Worm (Caenorhabditis elegans): ENCODE results near the gene egg-3.

Gene egg-3

ce11 chrII:10887097-10887496 lies 2.9 kb upstream of the egg-3 start:
- TF ChIP-seq fax-1 (tag; optimal IDR thresholded peaks at IDR 0.05): no peak
- TF ChIP-seq fkh-6 (tag; optimal IDR thresholded peaks at IDR 0.05): no peak
- TF ChIP-seq npax-4 (tag; optimal IDR thresholded peaks at IDR 0.05): no peak
- no peak for TF ChIP-seq tbx-7 (tag; optimal IDR thresholded peaks at IDR 0.05)
- no peak for TF ChIP-seq sox-4 (tag; optimal IDR thresholded peaks at IDR 0.05)
- no peak for TF ChIP-seq ztf-16 (tag; optimal IDR thresholded peaks at IDR 0.05)
- no peak for TF ChIP-seq ceh-31 (tag; optimal IDR thresholded peaks at IDR 0.05)
- no peak for TF ChIP-seq ceh-19 (GFP tag; optimal IDR thresholded peaks at IDR 0.05)
- TF ChIP-seq unc-55 (GFP tag; optimal IDR thresholded peaks at IDR 0.05): no peak
- TF ChIP-seq F13H6.1 (tag; optimal IDR thresholded peaks at IDR 0.05): no peak
- no peak for TF ChIP-seq ets-4 (tag; optimal IDR thresholded peaks at IDR 0.05)

DNA sequence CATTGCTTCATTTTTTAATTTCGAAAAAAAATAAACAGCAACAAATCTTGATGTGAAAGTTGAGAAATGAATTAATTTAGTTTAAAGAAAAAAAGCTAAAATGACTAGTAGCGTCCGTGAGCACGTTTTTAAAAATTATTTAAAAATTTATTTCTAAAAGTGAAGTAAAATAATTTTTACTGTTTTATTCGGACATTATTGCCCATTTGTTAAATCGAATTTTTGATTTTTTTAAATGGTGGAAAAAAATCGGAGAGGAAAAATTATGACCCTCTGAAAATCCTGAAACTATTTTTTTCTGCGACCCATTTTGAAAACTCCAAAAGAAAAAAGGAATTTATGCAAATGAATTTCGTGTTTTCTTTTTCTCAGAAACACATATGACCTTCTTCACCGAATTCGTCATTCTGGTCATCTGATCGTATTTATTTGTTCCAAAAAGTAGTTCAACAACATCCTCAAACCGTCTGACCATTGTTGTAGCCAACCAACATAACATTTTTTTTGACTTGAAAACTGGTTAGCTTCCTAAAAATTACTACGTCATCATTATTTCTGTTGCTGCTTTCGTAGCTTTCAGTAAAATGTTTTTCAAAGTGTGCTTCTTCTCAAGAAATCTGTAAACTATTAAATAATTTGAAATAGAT lies 1.8 kb upstream of the egg-3 start, which contains the start of gene F44F4.3:
F44F4.3 (minus strand) TSS at position 51 of the 647 bp plus-strand sequence.
- TF ChIP-seq pros-1 (tag; optimal IDR thresholded peaks at IDR 0.05) (no peak), sdc-2 (tag; optimal IDR thresholded peaks at IDR 0.05) (no peak), madf-2 (tag; optimal IDR thresholded peaks at IDR 0.05) (no peak), pat-9 (tag; optimal IDR thresholded peaks at IDR 0.05) (no peak)

ce11 chrII:10885250-10885649 lies 1.0 kb upstream of the egg-3 start:
- TF ChIP-seq gmeb-2 (tag; optimal IDR thresholded peaks at IDR 0.05) (no peak), nfya-1 (tag; optimal IDR thresholded peaks at IDR 0.05) (no peak), ref-2 (tag; optimal IDR thresholded peaks at IDR 0.05) (no peak), fax-1 (tag; optimal IDR thresholded peaks at IDR 0.05) (no peak), Y22D7AL.16 (tag; optimal IDR thresholded peaks at IDR 0.05) (no peak), odd-2 (tag; optimal IDR thresholded peaks at IDR 0.05) (no peak), sox-2 (GFP tag; IDR thresholded peaks at IDR 0.05) (no peak), hlh-13 (GFP tag; optimal IDR thresholded peaks at IDR 0.05) (no peak), pqm-1 (tag; optimal IDR thresholded peaks at IDR 0.05) (no peak), hlh-15 (tag; optimal IDR thresholded peaks at IDR 0.05) (no peak), ceh-30 (tag; optimal IDR thresholded peaks at IDR 0.05) (no peak), hlh-8 (tag; optimal IDR thresholded peaks at IDR 0.05) (no peak), ceh-24 (tag; optimal IDR thresholded peaks at IDR 0.05) (no peak), ets-4 (tag; optimal IDR thresholded peaks at IDR 0.05) (no peak), pha-2 (tag; optimal IDR thresholded peaks at IDR 0.05) (no peak), ceh-45 (GFP tag; IDR thresholded peaks at IDR 0.05) (no peak), che-1 (tag; optimal IDR thresholded peaks at IDR 0.05) (no peak), lin-11 (tag; optimal IDR thresholded peaks at IDR 0.05) (no peak)

DNA sequence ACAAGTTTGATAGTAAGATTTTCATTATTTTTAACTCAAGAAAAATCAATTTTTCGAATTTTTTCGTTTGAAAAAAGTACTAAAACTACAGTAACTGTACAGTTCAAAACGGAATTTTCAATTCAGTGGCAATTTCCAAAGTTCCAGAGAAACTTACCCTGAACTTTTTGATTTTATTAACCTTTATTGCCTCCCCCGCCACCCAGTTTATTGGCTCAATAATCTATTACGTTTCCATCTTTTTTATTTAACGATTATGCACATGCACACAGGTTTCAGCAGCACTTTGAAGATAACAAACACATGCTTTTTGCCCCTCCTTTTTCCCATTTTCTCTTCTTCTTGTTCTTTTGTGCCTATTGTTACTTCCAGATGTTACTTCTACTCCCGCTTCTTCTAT lies 3.6 kb downstream of the egg-3 start, which contains the start of gene lurp-1:
lurp-1 (plus strand) TSS at position 301 of the 400 bp plus-strand sequence.
- TF ChIP-seq pqm-1 (tag; optimal IDR thresholded peaks at IDR 0.05) (no peak), nhr-232 (tag; optimal IDR thresholded peaks at IDR 0.05) (no peak), ceh-30 (tag; optimal IDR thresholded peaks at IDR 0.05) (no peak), ceh-9 (tag; optimal IDR thresholded peaks at IDR 0.05) (no peak), che-1 (tag; optimal IDR thresholded peaks at IDR 0.05) (no peak), hlh-30 (tag; optimal IDR thresholded peaks at IDR 0.05; ENCODE audit: insufficient read depth) (no peak), fax-1 (tag; optimal IDR thresholded peaks at IDR 0.05) (no peak), mec-3 (tag; optimal IDR thresholded peaks at IDR 0.05; ENCODE audit: borderline replicate concordance) (no peak), fkh-6 (tag; optimal IDR thresholded peaks at IDR 0.05) (no peak), ceh-48 (tag; optimal IDR thresholded peaks at IDR 0.05) (no peak), dve-1 (tag; optimal IDR thresholded peaks at IDR 0.05) (no peak), sox-2 (GFP tag; IDR thresholded peaks at IDR 0.05) (no peak), unc-55 (GFP tag; optimal IDR thresholded peaks at IDR 0.05) (no peak), hlh-6 (tag; optimal IDR thresholded peaks at IDR 0.05) (no peak), unc-86 (tag; optimal IDR thresholded peaks at IDR 0.05) (no peak), nfya-1 (tag; optimal IDR thresholded peaks at IDR 0.05) (no peak), odd-2 (tag; optimal IDR thresholded peaks at IDR 0.05) (no peak), syd-9 (tag; optimal IDR thresholded peaks at IDR 0.05) (no peak)
